Fruit fly (Drosophila melanogaster): ENCODE results near the gene CG33784.

DNA sequence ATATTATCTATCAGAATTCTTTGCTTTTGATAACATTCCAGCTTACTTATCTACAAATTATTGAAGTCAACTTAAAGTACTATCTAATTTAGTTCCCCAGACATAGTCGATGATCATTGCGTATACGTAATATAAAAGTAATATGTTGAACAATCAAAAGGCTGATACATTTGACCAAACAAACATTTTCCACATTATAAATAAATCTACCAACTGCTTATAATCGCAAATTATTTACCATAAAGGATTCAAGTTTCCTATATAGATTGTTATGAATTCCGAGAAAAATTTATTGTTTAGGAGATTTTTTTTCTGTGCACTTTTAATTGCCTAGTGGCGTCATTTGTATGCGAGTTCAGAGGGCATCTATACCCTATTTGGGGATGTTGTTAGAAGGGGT is 19.0 kb downstream of the CG33784 start:
- TF ChIP-seq CG10348 (GFP tag; IDR thresholded peaks at IDR 0.05), result no peak
- no peak for TF ChIP-seq CG17806 (tag; optimal IDR thresholded peaks at IDR 0.05)

All from whole organism, pupa.